Fruit fly (Drosophila melanogaster) whole organism: ENCODE data around the gene CG9132.

Experiments
- CG8478 ChIP-seq: fragments of >200 bp; optimal IDR thresholded peaks from 2 replicates; lab custom pipeline; 2018; ENCODE audit warnings: inconsistent platforms
- Dll ChIP-seq: fragments of >200 bp; optimal IDR thresholded peaks from 2 replicates; lab custom pipeline; 2017
- pan ChIP-seq: fragments of >200 bp; optimal IDR thresholded peaks from 2 replicates; lab custom pipeline; 2017
- psq ChIP-seq: fragments of >200 bp; optimal IDR thresholded peaks from 2 replicates; lab custom pipeline; 2017

DNA sequence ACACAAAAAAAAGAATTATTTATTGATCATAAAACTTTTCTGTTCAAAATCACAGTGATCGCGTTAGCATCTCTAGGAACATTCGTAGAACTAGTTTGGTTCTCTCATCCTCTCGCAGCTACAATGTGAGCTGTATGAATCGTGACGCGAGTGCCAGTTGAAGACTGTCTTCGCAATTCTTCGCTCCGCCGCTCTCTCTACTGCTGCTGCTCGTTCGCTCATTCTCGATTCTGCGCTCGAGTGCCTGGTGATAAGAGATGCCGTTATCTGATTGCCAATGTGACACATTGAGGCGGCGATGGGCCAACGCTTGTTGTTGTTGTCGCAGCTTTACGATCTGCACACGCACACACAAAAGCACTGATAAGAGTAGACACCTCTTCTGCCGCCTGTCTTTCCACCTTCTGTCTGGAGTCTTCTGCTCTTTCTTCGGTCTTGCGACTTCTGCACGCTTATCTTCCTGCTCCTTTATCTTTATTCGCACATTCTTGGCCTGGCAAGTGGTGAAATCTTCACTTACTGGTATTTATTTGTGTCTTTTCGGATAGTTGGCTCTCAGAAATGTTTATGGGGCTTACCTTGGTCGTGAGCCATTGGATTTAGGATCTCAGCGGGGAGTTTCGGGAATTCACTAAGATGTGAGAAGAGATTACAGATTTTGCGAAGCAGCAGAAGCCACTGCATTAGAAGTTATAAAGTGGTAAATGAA is 35.7 kb upstream of the CG9132 start:
- TF ChIP-seq psq = no peak
- no peak for TF ChIP-seq pan (lab: Kevin White, UChicago)
- no peak for TF ChIP-seq Dll (lab: Kevin White, UChicago)
- no peak for TF ChIP-seq CG8478
